Worm (Caenorhabditis elegans) whole organism, late embryonic: Measurements from ENCODE around the gene gst-8.
A peak's percentile ranks its signal among the peaks of the same experiment; 100 is the strongest.
"Not testable (repeated sequence)": the region's sequence is repeated elsewhere in the genome, so short reads cannot be mapped to it uniquely, and the experiment has no call there.

Experiments
- C08G9.2 ChIP-seq: sonication (generic microtip); optimal IDR thresholded peaks from 2 replicates; lab custom pipeline; 2016; ENCODE audit warnings: mild to moderate bottlenecking, missing genetic modification characterization, moderate library complexity, missing compliant biosample characterization
- K09A11.1 ChIP-seq: sonication (generic microtip); optimal IDR thresholded peaks from 2 replicates; lab custom pipeline; 2017; ENCODE audit warnings: antibody characterized with exemption, mild to moderate bottlenecking, missing genetic modification characterization, missing compliant biosample characterization; ENCODE audit not compliant: insufficient read depth
- T23F11.4 ChIP-seq: fragments of 200-800 bp; sonication (Bioruptor generic); optimal IDR thresholded peaks from 2 replicates; lab custom pipeline; 2018; ENCODE audit warnings: mild to moderate bottlenecking, missing genetic modification characterization, missing compliant biosample characterization
- Y22D7AL.16 ChIP-seq: sonication (generic microtip); optimal IDR thresholded peaks from 2 replicates; lab custom pipeline; 2016; ENCODE audit warnings: missing genetic modification characterization, missing compliant biosample characterization
- ceh-14 ChIP-seq: sonication (generic microtip); optimal IDR thresholded peaks from 2 replicates; lab custom pipeline; 2016; ENCODE audit warnings: missing genotype, missing genetic modification characterization, missing compliant biosample characterization
- ceh-18 ChIP-seq: sonication (generic microtip); optimal IDR thresholded peaks from 2 replicates; lab custom pipeline; 2016; ENCODE audit warnings: missing genetic modification characterization, missing compliant biosample characterization
- ceh-31 ChIP-seq: sonication (generic microtip); optimal IDR thresholded peaks from 2 replicates; lab custom pipeline; 2016; ENCODE audit warnings: missing genetic modification characterization, missing compliant biosample characterization
- ceh-34 ChIP-seq: sonication (generic microtip); optimal IDR thresholded peaks from 2 replicates; lab custom pipeline; 2016; ENCODE audit warnings: mild to moderate bottlenecking, missing genetic modification characterization, missing compliant biosample characterization
- ceh-45 ChIP-seq: fragments of 200-800 bp; sonication (Bioruptor generic); IDR thresholded peaks from 2 replicates; pipeline ENCODE4 v1.3.6; 2022; ENCODE audit warnings: missing genetic modification reagents, missing genetic modification characterization, missing compliant biosample characterization
- ceh-48 ChIP-seq: sonication (generic microtip); optimal IDR thresholded peaks from 2 replicates; lab custom pipeline; 2016; ENCODE audit warnings: missing genetic modification characterization, inconsistent platforms, missing compliant biosample characterization
- ceh-9 ChIP-seq: sonication (generic microtip); optimal IDR thresholded peaks from 2 replicates; lab custom pipeline; 2016; ENCODE audit warnings: mild to moderate bottlenecking, missing genetic modification characterization, inconsistent platforms, missing compliant biosample characterization
- che-1 ChIP-seq: sonication (generic microtip); optimal IDR thresholded peaks from 2 replicates; lab custom pipeline; 2016; ENCODE audit warnings: mild to moderate bottlenecking, missing genetic modification characterization, missing compliant biosample characterization
- elt-2 ChIP-seq: sonication (generic microtip); optimal IDR thresholded peaks from 2 replicates; lab custom pipeline; 2016; ENCODE audit warnings: missing genetic modification reagents, missing genetic modification characterization, missing compliant biosample characterization
- fkh-6 ChIP-seq: sonication (generic microtip); optimal IDR thresholded peaks from 2 replicates; lab custom pipeline; 2016; ENCODE audit warnings: missing genetic modification characterization, missing compliant biosample characterization
- hlh-13 ChIP-seq: fragments of 200-800 bp; sonication (Bioruptor generic); optimal IDR thresholded peaks from 2 replicates; lab custom pipeline; 2018; ENCODE audit warnings: mild to moderate bottlenecking, missing genetic modification characterization, missing compliant biosample characterization
- hlh-30 ChIP-seq: sonication (generic microtip); optimal IDR thresholded peaks from 2 replicates; lab custom pipeline; 2017; ENCODE audit warnings: antibody characterized with exemption, missing genetic modification characterization, missing compliant biosample characterization; ENCODE audit not compliant: insufficient read depth
- lim-6 ChIP-seq: sonication (generic microtip); optimal IDR thresholded peaks from 2 replicates; lab custom pipeline; 2016; ENCODE audit warnings: missing genetic modification characterization, missing compliant biosample characterization
- nhr-11 ChIP-seq: fragments of 150-350 bp; optimal IDR thresholded peaks from 2 replicates; lab custom pipeline; 2014; ENCODE audit warnings: missing biosample characterization, missing genetic modification characterization
- nhr-232 ChIP-seq: sonication (generic microtip); optimal IDR thresholded peaks from 2 replicates; lab custom pipeline; 2016; ENCODE audit warnings: missing genetic modification characterization, missing compliant biosample characterization
- npax-4 ChIP-seq: sonication (generic microtip); optimal IDR thresholded peaks from 2 replicates; lab custom pipeline; 2016; ENCODE audit warnings: missing genetic modification characterization, missing compliant biosample characterization
- odd-2 ChIP-seq: sonication (generic microtip); optimal IDR thresholded peaks from 2 replicates; lab custom pipeline; 2017; ENCODE audit warnings: antibody characterized with exemption, mild to moderate bottlenecking, missing genetic modification characterization, missing compliant biosample characterization
- pag-3 ChIP-seq: sonication (generic microtip); optimal IDR thresholded peaks from 2 replicates; lab custom pipeline; 2016; ENCODE audit warnings: missing compliant biosample characterization, missing genetic modification characterization, borderline replicate concordance
- pat-9 ChIP-seq: fragments of 200-800 bp; sonication (Bioruptor generic); optimal IDR thresholded peaks from 2 replicates; lab custom pipeline; 2018; ENCODE audit warnings: mild to moderate bottlenecking, missing genetic modification characterization, moderate library complexity, missing compliant biosample characterization
- pha-2 ChIP-seq: sonication (generic microtip); optimal IDR thresholded peaks from 2 replicates; lab custom pipeline; 2017; ENCODE audit warnings: mild to moderate bottlenecking, missing genetic modification characterization, missing compliant biosample characterization
- pha-4 ChIP-seq: fragments of 150-350 bp; optimal IDR thresholded peaks from 2 replicates; lab custom pipeline; 2018; ENCODE audit warnings: missing biosample characterization, missing genetic modification reagents, missing genetic modification characterization
- pqm-1 ChIP-seq: sonication (generic microtip); optimal IDR thresholded peaks from 2 replicates; lab custom pipeline; 2016; ENCODE audit warnings: missing genetic modification characterization, missing compliant biosample characterization
- pros-1 ChIP-seq: fragments of 150-350 bp; optimal IDR thresholded peaks from 2 replicates; lab custom pipeline; 2014; ENCODE audit warnings: missing biosample characterization, missing genetic modification reagents, missing genetic modification characterization
- sox-2 ChIP-seq: fragments of 200-800 bp; sonication (Bioruptor generic); IDR thresholded peaks from 2 replicates; pipeline ENCODE4 v1.3.6; 2022; ENCODE audit warnings: missing genetic modification reagents, missing genetic modification characterization, missing compliant biosample characterization
- sox-4 ChIP-seq: sonication (generic microtip); optimal IDR thresholded peaks from 2 replicates; lab custom pipeline; 2017; ENCODE audit warnings: mild to moderate bottlenecking, missing genetic modification characterization, inconsistent platforms, missing compliant biosample characterization
- syd-9 ChIP-seq: sonication (generic microtip); optimal IDR thresholded peaks from 2 replicates; lab custom pipeline; 2016; ENCODE audit warnings: mild to moderate bottlenecking, missing genetic modification characterization, moderate library complexity, missing compliant biosample characterization
- tbx-2 ChIP-seq: sonication (generic microtip); optimal IDR thresholded peaks from 2 replicates; lab custom pipeline; 2016; ENCODE audit warnings: missing genetic modification characterization, missing compliant biosample characterization
- unc-3 ChIP-seq, 2 experiments: fragments of 200-800 bp in 1 of 2; sonication (Bioruptor generic) in 1 of 2; sonication (generic microtip) in 1 of 2; conservative IDR thresholded peaks in 1 of 2; optimal IDR thresholded peaks in 1 of 2; 2 replicates each; pipeline versions ENCODE4 v1.3.6 to Lab custom; 2016 to 2022; ENCODE audit warnings: missing compliant biosample characterization in 2 of 2, missing genetic modification characterization in 2 of 2, missing genetic modification reagents in 1 of 2
- unc-55 ChIP-seq: sonication (generic microtip); optimal IDR thresholded peaks from 2 replicates; lab custom pipeline; 2017; ENCODE audit warnings: missing biosample characterization, missing genetic modification reagents, missing genetic modification characterization

The gst-8 gene

ce11 chrII:4888527-4889487 lies 5.3 kb downstream of the gst-8 start, which contains the start of gene pgm-1:
pgm-1 (plus strand) TSS chrII:4889437.
- TF ChIP-seq ceh-18 (peak; percentile 50), ceh-14 (tag; lab: Kevin White, UChicago) (no peak), ceh-45 (no peak), hlh-13 (GFP tag; lab: Kevin White, UChicago) (no peak), pha-2 (tag; lab: Kevin White, UChicago) (no peak), T23F11.4 (no peak), elt-2 (tag; lab: Kevin White, UChicago) (peak; percentile 45), C08G9.2 (tag; lab: Kevin White, UChicago) (no peak), che-1 (tag; lab: Kevin White, UChicago) (no peak), odd-2 (tag; lab: Kevin White, UChicago) (no peak), npax-4 (no peak), pat-9 (tag; lab: Kevin White, UChicago) (no peak)

- no peak for TF ChIP-seq pag-3 (tag; lab: Kevin White, UChicago)
- TF ChIP-seq sox-2 (GFP tag; lab: Robert Waterston, UW): no peak
- TF ChIP-seq K09A11.1 (tag; lab: Kevin White, UChicago): no peak
- TF ChIP-seq pros-1 (tag; lab: Kevin White, UChicago): no peak
- TF ChIP-seq unc-3 (GFP tag; conservative IDR thresholded peaks at IDR 0.05; lab: Robert Waterston, UW): no peak
- TF ChIP-seq unc-3 (tag; optimal IDR thresholded peaks at IDR 0.05; lab: Kevin White, UChicago): no peak
- no peak for TF ChIP-seq sox-4 (tag; lab: Kevin White, UChicago)
- no peak for TF ChIP-seq fkh-6 (tag; lab: Kevin White, UChicago)
- TF ChIP-seq lim-6 (tag; lab: Kevin White, UChicago): no peak
Observed at ce11 chrII:4891012-4891775, 7.7 kb downstream of the gst-8 start, which contains the start of gene gst-9. gst-9 (plus strand) TSS chrII:4891585.

ce11 chrII:4892594-4892993 lies 9.1 kb downstream of the gst-8 start, which contains the start of gene msp-33:
msp-33 (minus strand) TSS chrII:4892694.
- TF ChIP-seq ceh-9 (tag; lab: Kevin White, UChicago): no peak
- TF ChIP-seq, all 69 proteins: peak for 0

ce11 chrII:4898529-4898928 lies 15.0 kb downstream of the gst-8 start, which contains the start of gene msp-32:
msp-32 (plus strand) TSS chrII:4898829.
- TF ChIP-seq pha-4; tbx-2 (tag; lab: Kevin White, UChicago); syd-9 (tag; lab: Kevin White, UChicago): not testable (repeated sequence)

ce11 chrII:4902035-4902434 lies 18.5 kb downstream of the gst-8 start, which contains the start of gene R05F9.9:
R05F9.9 (minus strand) TSS chrII:4902100.
- TF ChIP-seq nhr-11 (no peak), ceh-48 (tag; lab: Kevin White, UChicago) (peak; percentile 79), ceh-9 (tag; lab: Kevin White, UChicago) (no peak), ceh-34 (no peak), T23F11.4 (no peak), pqm-1 (tag; lab: Kevin White, UChicago) (no peak), nhr-232 (tag; lab: Kevin White, UChicago) (no peak), hlh-30 (tag; lab: Kevin White, UChicago) (no peak), unc-55 (GFP tag; lab: Kevin White, UChicago) (no peak), ceh-14 (tag; lab: Kevin White, UChicago) (no peak), elt-2 (tag; lab: Kevin White, UChicago) (peak; percentile 35), sox-2 (GFP tag; lab: Robert Waterston, UW) (no peak), ceh-31 (no peak), Y22D7AL.16 (tag; lab: Kevin White, UChicago) (no peak)
- TF ChIP-seq, all 69 proteins: peak for 2
